Worm (Caenorhabditis elegans): ENCODE results near the gene Y43F8B.11.

- TF ChIP-seq syd-9 (tag; optimal IDR thresholded peaks at IDR 0.05) (no peak), nhr-232 (tag; optimal IDR thresholded peaks at IDR 0.05) (no peak), dmd-4 (tag; optimal IDR thresholded peaks at IDR 0.05; ENCODE audit: borderline replicate concordance) (no peak), hlh-6 (tag; optimal IDR thresholded peaks at IDR 0.05) (no peak), elt-4 (tag; optimal IDR thresholded peaks at IDR 0.05) (no peak), nhr-11 (tag; optimal IDR thresholded peaks at IDR 0.05) (no peak), elt-2 (tag; optimal IDR thresholded peaks at IDR 0.05) (no peak)
Observed at ce11 chrV:19432030-19432429, 38.5 kb upstream of the Y43F8B.11 start.

Data from whole organism, late embryonic.